Worm (Caenorhabditis elegans): ENCODE data around the gene unc-16.

unc-16 gene

ce11 chrIII:9592118-9592517, 46.1 kb downstream of the unc-16 start, which contains the start of gene acox-1.5:
acox-1.5 (minus strand) TSS chrIII:9592192.
- TF ChIP-seq nhr-76 (tag; optimal IDR thresholded peaks at IDR 0.05): no peak
- TF ChIP-seq mab-5 (tag; optimal IDR thresholded peaks at IDR 0.05): no peak
- TF ChIP-seq blmp-1 (tag; optimal IDR thresholded peaks at IDR 0.05): no peak
- no peak for TF ChIP-seq ceh-83 (GFP tag; optimal IDR thresholded peaks at IDR 0.05)
- no peak for TF ChIP-seq sptf-1 (tag; optimal IDR thresholded peaks at IDR 0.05)
- TF ChIP-seq unc-62 (GFP tag; optimal IDR thresholded peaks at IDR 0.05): no peak
- TF ChIP-seq nhr-12 (tag; optimal IDR thresholded peaks at IDR 0.05): no peak
- no peak for TF ChIP-seq hlh-1 (tag; optimal IDR thresholded peaks at IDR 0.05)
- no peak for TF ChIP-seq drap-1 (GFP tag; optimal IDR thresholded peaks at IDR 0.05)
- TF ChIP-seq ceh-43 (GFP tag; optimal IDR thresholded peaks at IDR 0.05): no peak
- no peak for TF ChIP-seq sem-2 (GFP tag; optimal IDR thresholded peaks at IDR 0.05)
- no peak for TF ChIP-seq M03D4.4 (tag; optimal IDR thresholded peaks at IDR 0.05)
- TF ChIP-seq tbx-8 (GFP tag; optimal IDR thresholded peaks at IDR 0.05): no peak

DNA sequence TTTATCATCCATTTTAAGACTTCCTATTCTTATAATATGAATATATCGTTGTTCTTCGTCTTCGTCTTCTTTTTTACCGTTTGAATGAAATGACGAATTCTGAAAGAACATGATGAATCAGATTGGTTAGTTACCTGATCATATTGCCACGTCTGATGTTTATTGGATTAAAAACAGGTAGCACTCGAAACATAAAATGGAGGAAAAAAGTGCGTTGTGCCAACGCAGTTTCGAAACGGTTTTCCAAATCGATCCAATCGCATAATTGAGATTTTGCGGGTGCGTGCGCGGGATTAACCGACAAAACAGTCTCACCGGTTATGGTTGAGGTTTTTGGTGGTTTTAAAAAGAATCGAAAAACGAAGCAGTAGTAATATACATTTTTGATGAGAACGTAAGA, 49.5 kb downstream of the unc-16 start, which contains the start of gene rom-2:
Gene rom-2, minus strand, starts transcription at position 101 of the 400 bp plus-strand sequence.
- TF ChIP-seq ham-2 (GFP tag; optimal IDR thresholded peaks at IDR 0.05) (no peak), lin-32 (GFP tag; optimal IDR thresholded peaks at IDR 0.05) (no peak), bed-3 (GFP tag; optimal IDR thresholded peaks at IDR 0.05) (no peak), ceh-83 (GFP tag; optimal IDR thresholded peaks at IDR 0.05) (no peak), mep-1 (tag; optimal IDR thresholded peaks at IDR 0.05) (no peak), nhr-237 (tag; optimal IDR thresholded peaks at IDR 0.05) (no peak), elt-3 (tag; optimal IDR thresholded peaks at IDR 0.05) (no peak), nhr-12 (tag; optimal IDR thresholded peaks at IDR 0.05) (no peak), nhr-28 (tag; optimal IDR thresholded peaks at IDR 0.05) (no peak), pha-4 (tag; optimal IDR thresholded peaks at IDR 0.05) (no peak), ztf-11 (tag; optimal IDR thresholded peaks at IDR 0.05) (no peak), flh-1 (GFP tag; optimal IDR thresholded peaks at IDR 0.05) (no peak), zip-8 (tag; optimal IDR thresholded peaks at IDR 0.05) (no peak), sptf-1 (tag; optimal IDR thresholded peaks at IDR 0.05) (no peak), unc-120 (tag; optimal IDR thresholded peaks at IDR 0.05; ENCODE audit: poor library complexity, severe bottlenecking) (no peak)

DNA sequence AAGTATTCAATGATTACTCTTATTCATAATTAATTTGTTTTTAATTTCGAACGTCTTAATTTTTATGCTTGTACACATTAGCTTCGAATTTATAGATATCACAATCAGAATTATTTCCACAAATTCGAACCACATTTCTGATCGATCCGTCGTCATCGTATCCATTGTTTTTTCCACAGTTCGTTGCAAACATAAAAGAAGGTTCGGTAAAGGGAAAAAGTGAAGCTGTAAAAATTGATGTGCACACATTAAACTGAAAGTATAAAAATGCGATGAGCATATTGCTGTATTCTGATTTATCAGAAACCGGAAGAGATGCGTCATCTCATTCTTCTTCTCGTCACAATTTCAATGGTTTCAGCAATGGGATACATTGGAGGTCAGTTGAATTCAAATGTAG, 51.0 kb downstream of the unc-16 start, which contains the start of gene C48B4.12:
Gene C48B4.12, plus strand, starts transcription at position 301 of the 400 bp plus-strand sequence.
- no peak for TF ChIP-seq lsy-2 (tag; optimal IDR thresholded peaks at IDR 0.05)
- no peak for TF ChIP-seq zip-8 (tag; optimal IDR thresholded peaks at IDR 0.05)
- no peak for TF ChIP-seq cnd-1 (tag; optimal IDR thresholded peaks at IDR 0.05)
- TF ChIP-seq ceh-43 (GFP tag; optimal IDR thresholded peaks at IDR 0.05): no peak
- TF ChIP-seq nhr-28 (tag; optimal IDR thresholded peaks at IDR 0.05): no peak
- TF ChIP-seq nhr-76 (tag; optimal IDR thresholded peaks at IDR 0.05): no peak
- TF ChIP-seq snpc-4 (tag; optimal IDR thresholded peaks at IDR 0.05): no peak
- TF ChIP-seq nhr-237 (tag; optimal IDR thresholded peaks at IDR 0.05): no peak
- no peak for TF ChIP-seq drap-1 (GFP tag; optimal IDR thresholded peaks at IDR 0.05)
- no peak for TF ChIP-seq ceh-83 (GFP tag; optimal IDR thresholded peaks at IDR 0.05)
- TF ChIP-seq elt-3 (tag; optimal IDR thresholded peaks at IDR 0.05): no peak
- TF ChIP-seq lin-13 (tag; optimal IDR thresholded peaks at IDR 0.05): no peak
- no peak for TF ChIP-seq M03D4.4 (tag; optimal IDR thresholded peaks at IDR 0.05)
- no peak for TF ChIP-seq unc-39 (tag; optimal IDR thresholded peaks at IDR 0.05)
- TF ChIP-seq sem-2 (GFP tag; optimal IDR thresholded peaks at IDR 0.05): no peak
- TF ChIP-seq sptf-1 (tag; optimal IDR thresholded peaks at IDR 0.05): no peak
- no peak for TF ChIP-seq blmp-1 (tag; optimal IDR thresholded peaks at IDR 0.05)
- no peak for TF ChIP-seq unc-120 (tag; optimal IDR thresholded peaks at IDR 0.05; ENCODE audit: poor library complexity, severe bottlenecking)
- no peak for TF ChIP-seq mep-1 (tag; optimal IDR thresholded peaks at IDR 0.05)

DNA sequence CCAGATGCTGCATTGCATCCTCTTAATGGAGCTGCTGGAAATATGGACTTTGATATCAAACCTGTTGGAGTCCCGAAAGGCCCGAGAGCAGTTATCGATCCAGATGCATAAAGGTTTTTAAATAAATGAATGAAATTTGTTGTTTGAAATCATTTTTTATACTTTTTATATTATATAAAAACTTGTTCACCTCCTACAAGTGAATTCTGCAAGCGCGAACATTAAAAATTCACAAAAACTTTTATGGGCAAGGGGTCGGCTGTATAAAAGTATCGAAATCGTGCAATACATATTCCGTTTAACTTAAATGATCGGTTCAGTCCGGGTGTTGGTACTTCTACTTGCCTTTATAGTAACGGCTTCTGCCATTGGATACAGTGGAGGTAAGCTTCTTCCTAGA, 52.1 kb downstream of the unc-16 start, which contains the start of gene F58A4.1:
Gene F58A4.1, plus strand, starts transcription at position 301 of the 400 bp plus-strand sequence.
- no peak for TF ChIP-seq cnd-1 (tag; optimal IDR thresholded peaks at IDR 0.05)
- TF ChIP-seq pha-4 (tag; optimal IDR thresholded peaks at IDR 0.05): no peak
- no peak for TF ChIP-seq unc-120 (tag; optimal IDR thresholded peaks at IDR 0.05; ENCODE audit: poor library complexity, severe bottlenecking)
- TF ChIP-seq lin-32 (GFP tag; optimal IDR thresholded peaks at IDR 0.05): no peak
- no peak for TF ChIP-seq flh-1 (GFP tag; optimal IDR thresholded peaks at IDR 0.05)
- TF ChIP-seq lin-13 (tag; optimal IDR thresholded peaks at IDR 0.05): no peak
- TF ChIP-seq hlh-1 (tag; optimal IDR thresholded peaks at IDR 0.05): no peak
- TF ChIP-seq lsy-2 (tag; optimal IDR thresholded peaks at IDR 0.05): no peak
- TF ChIP-seq drap-1 (GFP tag; optimal IDR thresholded peaks at IDR 0.05): no peak
- TF ChIP-seq bed-3 (GFP tag; optimal IDR thresholded peaks at IDR 0.05): no peak
- TF ChIP-seq ceh-83 (GFP tag; optimal IDR thresholded peaks at IDR 0.05): no peak
- no peak for TF ChIP-seq ceh-43 (GFP tag; optimal IDR thresholded peaks at IDR 0.05)
- TF ChIP-seq elt-1 (tag; optimal IDR thresholded peaks at IDR 0.05; ENCODE audit: borderline replicate concordance, insufficient read depth): no peak
- no peak for TF ChIP-seq mep-1 (tag; optimal IDR thresholded peaks at IDR 0.05)
- TF ChIP-seq nhr-237 (tag; optimal IDR thresholded peaks at IDR 0.05): no peak
- TF ChIP-seq unc-62 (GFP tag; optimal IDR thresholded peaks at IDR 0.05): no peak
- TF ChIP-seq blmp-1 (tag; optimal IDR thresholded peaks at IDR 0.05): no peak
- TF ChIP-seq sem-2 (GFP tag; optimal IDR thresholded peaks at IDR 0.05): no peak

Measured in whole organism, mixed stage, embryonic.